Fruit fly (Drosophila melanogaster) whole organism, larva: ENCODE data around the gene CG32447.

Experiments
- noc ChIP-seq: fragments of 200-800 bp; sonication (Bioruptor generic); optimal IDR thresholded peaks from 3 replicates; lab custom pipeline; 2019; ENCODE audit warnings: missing biosample characterization, mild to moderate bottlenecking, missing genetic modification characterization, moderate library complexity

CG32447 gene

dm6 chr3L:21706144-21706926, at the start of gene CG32447:
TSS of gene CG32447 (minus strand) at chr3L:21706365.
- TF ChIP-seq noc (tag; lab: Kevin White, UChicago) = no peak

dm6 chr3L:21744169-21744568, 38.0 kb upstream of the CG32447 start, which contains the start of gene CG14565:
TSS of gene CG14565 (minus strand) at chr3L:21744269.
- no peak for TF ChIP-seq noc (tag; lab: Kevin White, UChicago)

dm6 chr3L:21741234-21741633, 35.1 kb upstream of the CG32447 start, which contains the start of gene CG14572:
TSS of gene CG14572 (plus strand) at chr3L:21741534.
- no peak for TF ChIP-seq noc (tag; lab: Kevin White, UChicago)

dm6 chr3L:21740209-21740608, 34.0 kb upstream of the CG32447 start, which contains the start of gene CG14566:
TSS of gene CG14566 (minus strand) at chr3L:21740309.
- no peak for TF ChIP-seq noc (tag; lab: Kevin White, UChicago)

dm6 chr3L:21739017-21739730, 33.0 kb upstream of the CG32447 start:
- no peak for TF ChIP-seq noc (tag; lab: Kevin White, UChicago)

dm6 chr3L:21738175-21739016, 32.2 kb upstream of the CG32447 start, which contains the start of gene CG14567:
TSS of gene CG14567 (minus strand) at chr3L:21738430.
- TF ChIP-seq noc (tag; lab: Kevin White, UChicago) = no peak

dm6 chr3L:21733799-21734198, 27.6 kb upstream of the CG32447 start, which contains the start of gene CG14573:
TSS of gene CG14573 (plus strand) at chr3L:21734099.
- TF ChIP-seq noc (tag; lab: Kevin White, UChicago) = no peak

dm6 chr3L:21733387-21733786, 27.2 kb upstream of the CG32447 start, which contains the start of gene CG14568:
TSS of gene CG14568 (minus strand) at chr3L:21733487.
- TF ChIP-seq noc (tag; lab: Kevin White, UChicago) = no peak

dm6 chr3L:21731104-21731600, 25.0 kb upstream of the CG32447 start, which contains the start of gene CG14569:
TSS of gene CG14569 (minus strand) at chr3L:21731550.
- no peak for TF ChIP-seq noc (tag; lab: Kevin White, UChicago)

dm6 chr3L:21730354-21730753, 24.2 kb upstream of the CG32447 start, which contains the start of gene CG14570:
TSS of gene CG14570 (minus strand) at chr3L:21730454.
- TF ChIP-seq noc (tag; lab: Kevin White, UChicago) = no peak

dm6 chr3L:21728616-21729047, 22.5 kb upstream of the CG32447 start, which contains the start of the genes CG11247 and Polr2H:
TSS of gene CG11247 (minus strand) at chr3L:21728806.
TSS of gene Polr2H (plus strand) at chr3L:21728932.
- peak; percentile 62 for TF ChIP-seq noc (tag; lab: Kevin White, UChicago)

dm6 chr3L:21727728-21728124, 21.6 kb upstream of the CG32447 start:
- no peak for TF ChIP-seq noc (tag; lab: Kevin White, UChicago)

- no peak for TF ChIP-seq noc (tag; lab: Kevin White, UChicago)
Observed at dm6 chr3L:21727013-21727727, 21.0 kb upstream of the CG32447 start.

- TF ChIP-seq noc (tag; lab: Kevin White, UChicago) = no peak
Observed at dm6 chr3L:21720869-21721268, 14.7 kb upstream of the CG32447 start.
